Worm (Caenorhabditis elegans) whole organism, L2 larva: ENCODE data around the gene cec-1.
A peak's percentile ranks its signal among the peaks of the same experiment; 100 is the strongest.

Experiments used
- C34F6.9 ChIP-seq: fragments of 150-350 bp; optimal IDR thresholded peaks from 2 replicates; lab custom pipeline; 2014; ENCODE audit warnings: missing biosample characterization, missing genetic modification characterization
- F13H6.1 ChIP-seq: sonication (generic microtip); optimal IDR thresholded peaks from 2 replicates; lab custom pipeline; 2016; ENCODE audit warnings: missing genetic modification characterization, missing compliant biosample characterization
- Y55F3AM.14 ChIP-seq: fragments of 200-800 bp; sonication (Bioruptor generic); optimal IDR thresholded peaks from 2 replicates; lab custom pipeline; 2018; ENCODE audit warnings: mild to moderate bottlenecking, missing genetic modification characterization, missing compliant biosample characterization
- ZK546.5 ChIP-seq: sonication (generic microtip); optimal IDR thresholded peaks from 2 replicates; lab custom pipeline; 2017; ENCODE audit warnings: missing biosample characterization, missing genetic modification characterization
- blmp-1 ChIP-seq: sonication (generic microtip); optimal IDR thresholded peaks from 2 replicates; lab custom pipeline; 2017; ENCODE audit warnings: missing genetic modification characterization, mild to moderate bottlenecking, missing compliant biosample characterization, antibody characterized with exemption, moderate library complexity; ENCODE audit not compliant: insufficient read depth
- ceh-16 ChIP-seq: fragments of 150-350 bp; optimal IDR thresholded peaks from 2 replicates; lab custom pipeline; 2014; ENCODE audit warnings: missing biosample characterization, missing genetic modification characterization
- ceh-82 ChIP-seq: fragments of 150-350 bp; optimal IDR thresholded peaks from 2 replicates; lab custom pipeline; 2014; ENCODE audit warnings: missing biosample characterization, missing genetic modification characterization
- crh-2 ChIP-seq: sonication (generic microtip); optimal IDR thresholded peaks from 2 replicates; lab custom pipeline; 2017; ENCODE audit warnings: missing biosample characterization, missing genetic modification characterization
- egl-27 ChIP-seq: sonication (generic microtip); optimal IDR thresholded peaks from 3 replicates; lab custom pipeline; 2017; ENCODE audit warnings: missing biosample characterization, missing genetic modification reagents, missing genetic modification characterization
- elt-1 ChIP-seq: fragments of 150-350 bp; optimal IDR thresholded peaks from 2 replicates; lab custom pipeline; 2014; ENCODE audit warnings: missing biosample characterization, missing genetic modification characterization
- elt-3 ChIP-seq: sonication (generic microtip); optimal IDR thresholded peaks from 2 replicates; lab custom pipeline; 2017; ENCODE audit warnings: missing biosample characterization, missing genetic modification characterization
- fos-1 ChIP-seq: fragments of 150-350 bp; optimal IDR thresholded peaks from 2 replicates; lab custom pipeline; 2014; ENCODE audit warnings: missing biosample characterization, missing genetic modification characterization
- gmeb-1 ChIP-seq: fragments of 150-350 bp; optimal IDR thresholded peaks from 2 replicates; lab custom pipeline; 2014; ENCODE audit warnings: missing biosample characterization, missing genetic modification characterization
- lin-11 ChIP-seq: fragments of 150-350 bp; sonication (generic microtip); optimal IDR thresholded peaks from 2 replicates; lab custom pipeline; 2014; ENCODE audit warnings: missing biosample characterization, missing genetic modification characterization, inconsistent platforms, mixed read lengths
- lin-39 ChIP-seq: fragments of 150-350 bp; optimal IDR thresholded peaks from 2 replicates; lab custom pipeline; 2014; ENCODE audit warnings: missing biosample characterization, missing genetic modification reagents, missing genetic modification characterization
- lsy-2 ChIP-seq, 2 experiments: fragments of 150-350 bp in 1 of 2; sonication (generic microtip) in 1 of 2; optimal IDR thresholded peaks; 2 replicates each; lab custom pipeline; 2014 to 2017; ENCODE audit warnings: missing biosample characterization in 2 of 2, missing genetic modification characterization in 2 of 2
- mab-5 ChIP-seq: fragments of 150-350 bp; optimal IDR thresholded peaks from 2 replicates; lab custom pipeline; 2014; ENCODE audit warnings: missing biosample characterization, missing genetic modification characterization
- mbf-1 ChIP-seq: sonication (generic microtip); optimal IDR thresholded peaks from 2 replicates; lab custom pipeline; 2017; ENCODE audit warnings: missing biosample characterization, missing genetic modification characterization
- mdl-1 ChIP-seq, 2 experiments: fragments of 150-350 bp in 1 of 2; sonication (generic microtip) in 1 of 2; optimal IDR thresholded peaks; 2 replicates each; lab custom pipeline; 2017; ENCODE audit warnings: missing biosample characterization in 2 of 2, missing genetic modification characterization in 2 of 2
- nhr-10 ChIP-seq: sonication (generic microtip); optimal IDR thresholded peaks from 2 replicates; lab custom pipeline; 2017; ENCODE audit warnings: missing biosample characterization, missing genetic modification characterization
- nhr-11 ChIP-seq: fragments of 150-350 bp; optimal IDR thresholded peaks from 2 replicates; lab custom pipeline; 2014; ENCODE audit warnings: missing biosample characterization, missing genetic modification characterization
- nhr-12 ChIP-seq: fragments of 150-350 bp; optimal IDR thresholded peaks from 2 replicates; lab custom pipeline; 2014; ENCODE audit warnings: missing biosample characterization, missing genetic modification characterization
- nhr-129 ChIP-seq: fragments of 150-350 bp; optimal IDR thresholded peaks from 2 replicates; lab custom pipeline; 2014; ENCODE audit warnings: missing biosample characterization, missing genetic modification characterization
- nhr-21 ChIP-seq: fragments of 150-350 bp; optimal IDR thresholded peaks from 2 replicates; lab custom pipeline; 2014; ENCODE audit warnings: missing biosample characterization, missing genetic modification characterization
- nhr-23 ChIP-seq: fragments of 150-350 bp; optimal IDR thresholded peaks from 2 replicates; lab custom pipeline; 2014; ENCODE audit warnings: missing biosample characterization, missing genetic modification reagents, missing genetic modification characterization
- nhr-25 ChIP-seq: fragments of 150-350 bp; sonication (generic microtip); optimal IDR thresholded peaks from 3 replicates; lab custom pipeline; 2014; ENCODE audit warnings: missing biosample characterization, missing genetic modification characterization
- nhr-6 ChIP-seq: fragments of 150-350 bp; optimal IDR thresholded peaks from 2 replicates; lab custom pipeline; 2014; ENCODE audit warnings: missing biosample characterization, missing genetic modification characterization
- peb-1 ChIP-seq: fragments of 150-350 bp; optimal IDR thresholded peaks from 2 replicates; lab custom pipeline; 2014; ENCODE audit warnings: missing biosample characterization, missing genetic modification characterization
- sem-4 ChIP-seq: fragments of 150-350 bp; optimal IDR thresholded peaks from 2 replicates; lab custom pipeline; 2014; ENCODE audit warnings: missing biosample characterization, missing genetic modification reagents, missing genetic modification characterization
- skn-1 ChIP-seq: sonication (generic microtip); optimal IDR thresholded peaks from 2 replicates; lab custom pipeline; 2017; ENCODE audit warnings: missing biosample characterization, missing genetic modification characterization
- sma-3 ChIP-seq: sonication (generic microtip); optimal IDR thresholded peaks from 2 replicates; lab custom pipeline; 2016; ENCODE audit warnings: missing genetic modification reagents, missing genetic modification characterization, missing compliant biosample characterization
- sma-9 ChIP-seq, 2 experiments: fragments of 150-350 bp in 1 of 2; sonication (generic microtip) in 1 of 2; optimal IDR thresholded peaks; 2 replicates each; lab custom pipeline; 2014 to 2016; ENCODE audit warnings: missing genetic modification characterization in 2 of 2, mild to moderate bottlenecking in 1 of 2, missing biosample characterization in 1 of 2, missing compliant biosample characterization in 1 of 2, missing genetic modification reagents in 1 of 2, moderate library complexity in 1 of 2
- snpc-4 ChIP-seq: fragments of 150-350 bp; optimal IDR thresholded peaks from 2 replicates; lab custom pipeline; 2014; ENCODE audit warnings: missing biosample characterization, missing genetic modification characterization
- unc-55 ChIP-seq: fragments of 150-350 bp; sonication (generic microtip); optimal IDR thresholded peaks from 3 replicates; lab custom pipeline; 2014; ENCODE audit warnings: missing biosample characterization, missing genetic modification reagents, missing genetic modification characterization
- unc-62 ChIP-seq: fragments of 150-350 bp; optimal IDR thresholded peaks from 2 replicates; lab custom pipeline; 2014; ENCODE audit warnings: missing biosample characterization, missing genetic modification reagents, missing genetic modification characterization
- zag-1 ChIP-seq: fragments of 150-350 bp; optimal IDR thresholded peaks from 2 replicates; lab custom pipeline; 2014; ENCODE audit warnings: missing biosample characterization, missing genetic modification characterization
- ztf-1 ChIP-seq: fragments of 200-800 bp; sonication (Bioruptor generic); conservative IDR thresholded peaks from 2 replicates; pipeline ENCODE4 v1.3.6; 2022; ENCODE audit warnings: missing genetic modification characterization, missing compliant biosample characterization
- ztf-4 ChIP-seq: fragments of 150-350 bp; optimal IDR thresholded peaks from 2 replicates; lab custom pipeline; 2014; ENCODE audit warnings: missing biosample characterization, missing genetic modification characterization

Gene cec-1

ce11 chrIII:8417192-8417967 is 8.8 kb upstream of the cec-1 start (continued):
- TF ChIP-seq lin-11 (tag; lab: Kevin White, UChicago) (peak; percentile 94), nhr-12 (tag; lab: Kevin White, UChicago) (peak; percentile 62), nhr-129 (peak; percentile 97)

DNA sequence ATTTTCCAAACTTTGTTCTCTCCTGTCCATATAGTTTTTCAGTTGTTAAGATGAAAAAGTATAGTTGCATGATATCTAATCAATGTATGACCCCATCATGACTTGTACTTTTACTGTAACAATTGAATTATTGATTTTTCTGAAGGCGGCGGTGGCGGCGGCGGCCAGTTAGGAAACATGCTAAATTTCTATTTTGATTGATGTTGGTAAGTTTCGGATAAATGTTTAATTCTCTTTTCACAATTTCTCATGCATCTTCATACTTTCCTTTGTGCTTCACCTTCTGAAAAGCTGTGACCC is 8.2 kb upstream of the cec-1 start, which contains the start of gene sor-1:
Gene sor-1 (plus strand): TSS at position 201 of the 300 bp plus-strand sequence.
- TF ChIP-seq ceh-16 (tag; lab: Kevin White, UChicago): no peak
- TF ChIP-seq mbf-1 (tag; lab: Kevin White, UChicago): no peak
- no peak for TF ChIP-seq nhr-11 (tag; lab: Kevin White, UChicago)
- TF ChIP-seq nhr-10 (tag; lab: Kevin White, UChicago): no peak
- TF ChIP-seq fos-1 (tag; lab: Kevin White, UChicago): no peak
- TF ChIP-seq zag-1 (tag; lab: Kevin White, UChicago): no peak
- TF ChIP-seq lin-39 (tag; lab: Kevin White, UChicago): no peak
- TF ChIP-seq sem-4 (tag; lab: Kevin White, UChicago): no peak
- no peak for TF ChIP-seq unc-62
- no peak for TF ChIP-seq gmeb-1 (tag; lab: Kevin White, UChicago)

DNA sequence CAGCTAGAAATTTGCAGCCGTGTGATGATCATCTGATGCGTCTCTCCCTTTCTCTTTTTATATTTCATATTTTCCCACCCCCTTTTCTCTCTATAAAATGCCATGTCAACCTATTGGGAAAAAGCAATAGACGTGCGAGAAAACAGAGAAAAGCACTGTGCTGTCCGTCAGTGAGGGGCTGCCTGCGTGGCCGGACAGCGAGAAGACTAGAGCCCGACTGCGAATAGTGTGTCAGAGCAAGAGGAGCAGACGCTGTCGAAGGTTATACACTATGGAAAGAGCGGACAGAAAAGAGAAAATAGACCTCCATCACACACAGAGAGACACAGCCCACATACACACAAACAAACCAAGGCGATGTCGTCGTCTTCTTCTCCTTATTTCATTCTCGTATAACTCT is 1.1 kb upstream of the cec-1 start:
- TF ChIP-seq gmeb-1 (tag; lab: Kevin White, UChicago) (peak; percentile 60), nhr-25 (tag; lab: Kevin White, UChicago) (peak; percentile 74), mdl-1 (tag; optimal IDR thresholded peaks at IDR 0.05; lab: Kevin White, UChicago) (peak in 1 of 2 experiments; percentile 13), blmp-1 (tag; lab: Kevin White, UChicago) (peak; percentile 55), ZK546.5 (tag; lab: Kevin White, UChicago) (no peak), C34F6.9 (tag; lab: Kevin White, UChicago) (peak; percentile 79), snpc-4 (tag; lab: Kevin White, UChicago) (no peak), fos-1 (tag; lab: Kevin White, UChicago) (peak; percentile 59), elt-3 (no peak), mbf-1 (tag; lab: Kevin White, UChicago) (no peak), nhr-12 (tag; lab: Kevin White, UChicago) (no peak), lsy-2 (tag; optimal IDR thresholded peaks at IDR 0.05; lab: Kevin White, UChicago) (peak; percentile 53 to 83), peb-1 (no peak), nhr-23 (tag; lab: Kevin White, UChicago) (no peak), mab-5 (tag; lab: Kevin White, UChicago) (no peak), zag-1 (tag; lab: Kevin White, UChicago) (no peak), nhr-21 (tag; lab: Kevin White, UChicago) (peak; percentile 49), ceh-82 (tag; lab: Kevin White, UChicago) (no peak), sma-9 (GFP tag; optimal IDR thresholded peaks at IDR 0.05; lab: Kevin White, UChicago) (peak; percentile 36), sma-9 (tag; optimal IDR thresholded peaks at IDR 0.05; lab: Kevin White, UChicago) (no peak), unc-55 (peak; percentile 56), F13H6.1 (tag; lab: Kevin White, UChicago) (peak; percentile 76), egl-27 (tag; lab: Kevin White, UChicago) (no peak), elt-1 (tag; lab: Kevin White, UChicago) (no peak), lin-11 (tag; lab: Kevin White, UChicago) (peak; percentile 47), skn-1 (tag; lab: Kevin White, UChicago) (peak; percentile 5), ztf-1 (no peak), sma-3 (GFP tag; lab: Kevin White, UChicago) (peak; percentile 52), nhr-129 (peak; percentile 82), ztf-4 (tag; lab: Kevin White, UChicago) (no peak), crh-2 (tag; lab: Kevin White, UChicago) (peak; percentile 93)

DNA sequence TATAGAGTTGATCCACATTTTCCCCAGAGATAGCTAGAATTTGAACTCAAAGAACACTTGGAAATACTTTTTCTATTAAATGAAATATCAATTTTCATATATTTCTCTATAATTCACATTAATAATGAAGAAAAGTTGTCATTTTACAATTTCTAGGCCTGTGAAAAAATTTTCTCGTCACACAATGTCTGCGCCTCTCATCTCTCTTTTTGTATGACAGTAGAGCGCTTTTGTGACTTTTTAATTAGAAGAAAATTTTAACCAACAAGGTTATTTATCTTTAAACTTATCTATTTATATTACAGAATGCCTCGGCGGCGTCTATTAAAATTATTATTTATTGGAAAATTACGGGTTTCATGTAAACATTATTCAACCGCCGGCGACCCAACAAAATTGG is 2.9 kb downstream of the cec-1 start, which contains the start of gene ZK1236.1:
Gene ZK1236.1 (plus strand): TSS at position 263 of the 400 bp plus-strand sequence.
- TF ChIP-seq nhr-12 (tag; lab: Kevin White, UChicago) (no peak), mab-5 (tag; lab: Kevin White, UChicago) (no peak), egl-27 (tag; lab: Kevin White, UChicago) (no peak), gmeb-1 (tag; lab: Kevin White, UChicago) (no peak), nhr-6 (tag; lab: Kevin White, UChicago) (no peak), unc-55 (peak; percentile 30), elt-3 (no peak), lsy-2 (tag; optimal IDR thresholded peaks at IDR 0.05; lab: Kevin White, UChicago) (peak in 1 of 2 experiments; percentile 18), Y55F3AM.14 (GFP tag; lab: Kevin White, UChicago) (no peak)
